Worm (Caenorhabditis elegans) whole organism, L2 larva: Measurements from ENCODE around the gene Y62H9A.1.

Experiments used
- F13H6.1 ChIP-seq: sonication (generic microtip); optimal IDR thresholded peaks from 2 replicates; lab custom pipeline; 2016; ENCODE audit warnings: missing genetic modification characterization, missing compliant biosample characterization
- R02D3.7 ChIP-seq: fragments of 150-350 bp; optimal IDR thresholded peaks from 2 replicates; lab custom pipeline; 2014; ENCODE audit warnings: missing biosample characterization, missing genetic modification characterization
- Y55F3AM.14 ChIP-seq: fragments of 200-800 bp; sonication (Bioruptor generic); optimal IDR thresholded peaks from 2 replicates; lab custom pipeline; 2018; ENCODE audit warnings: mild to moderate bottlenecking, missing genetic modification characterization, missing compliant biosample characterization
- ZK546.5 ChIP-seq: sonication (generic microtip); optimal IDR thresholded peaks from 2 replicates; lab custom pipeline; 2017; ENCODE audit warnings: missing biosample characterization, missing genetic modification characterization
- alr-1 ChIP-seq: fragments of 150-350 bp; optimal IDR thresholded peaks from 2 replicates; lab custom pipeline; 2014; ENCODE audit warnings: missing biosample characterization, missing genetic modification characterization
- aly-2 ChIP-seq: fragments of 150-350 bp; optimal IDR thresholded peaks from 2 replicates; lab custom pipeline; 2014; ENCODE audit warnings: missing biosample characterization, missing genetic modification characterization
- blmp-1 ChIP-seq: sonication (generic microtip); optimal IDR thresholded peaks from 2 replicates; lab custom pipeline; 2017; ENCODE audit warnings: missing genetic modification characterization, mild to moderate bottlenecking, missing compliant biosample characterization, antibody characterized with exemption, moderate library complexity; ENCODE audit not compliant: insufficient read depth
- ceh-16 ChIP-seq: fragments of 150-350 bp; optimal IDR thresholded peaks from 2 replicates; lab custom pipeline; 2014; ENCODE audit warnings: missing biosample characterization, missing genetic modification characterization
- crh-2 ChIP-seq: sonication (generic microtip); optimal IDR thresholded peaks from 2 replicates; lab custom pipeline; 2017; ENCODE audit warnings: missing biosample characterization, missing genetic modification characterization
- elt-1 ChIP-seq: fragments of 150-350 bp; optimal IDR thresholded peaks from 2 replicates; lab custom pipeline; 2014; ENCODE audit warnings: missing biosample characterization, missing genetic modification characterization
- elt-3 ChIP-seq: sonication (generic microtip); optimal IDR thresholded peaks from 2 replicates; lab custom pipeline; 2017; ENCODE audit warnings: missing biosample characterization, missing genetic modification characterization
- fos-1 ChIP-seq: fragments of 150-350 bp; optimal IDR thresholded peaks from 2 replicates; lab custom pipeline; 2014; ENCODE audit warnings: missing biosample characterization, missing genetic modification characterization
- gmeb-1 ChIP-seq: fragments of 150-350 bp; optimal IDR thresholded peaks from 2 replicates; lab custom pipeline; 2014; ENCODE audit warnings: missing biosample characterization, missing genetic modification characterization
- lin-11 ChIP-seq: fragments of 150-350 bp; sonication (generic microtip); optimal IDR thresholded peaks from 2 replicates; lab custom pipeline; 2014; ENCODE audit warnings: missing biosample characterization, missing genetic modification characterization, inconsistent platforms, mixed read lengths
- lin-39 ChIP-seq: fragments of 150-350 bp; optimal IDR thresholded peaks from 2 replicates; lab custom pipeline; 2014; ENCODE audit warnings: missing biosample characterization, missing genetic modification reagents, missing genetic modification characterization
- lsy-2 ChIP-seq, 2 experiments: fragments of 150-350 bp in 1 of 2; sonication (generic microtip) in 1 of 2; optimal IDR thresholded peaks; 2 replicates each; lab custom pipeline; 2014 to 2017; ENCODE audit warnings: missing biosample characterization in 2 of 2, missing genetic modification characterization in 2 of 2
- mab-5 ChIP-seq: fragments of 150-350 bp; optimal IDR thresholded peaks from 2 replicates; lab custom pipeline; 2014; ENCODE audit warnings: missing biosample characterization, missing genetic modification characterization
- mbf-1 ChIP-seq: sonication (generic microtip); optimal IDR thresholded peaks from 2 replicates; lab custom pipeline; 2017; ENCODE audit warnings: missing biosample characterization, missing genetic modification characterization
- mdl-1 ChIP-seq, 2 experiments: fragments of 150-350 bp in 1 of 2; sonication (generic microtip) in 1 of 2; optimal IDR thresholded peaks; 2 replicates each; lab custom pipeline; 2017; ENCODE audit warnings: missing biosample characterization in 2 of 2, missing genetic modification characterization in 2 of 2
- nhr-10 ChIP-seq: sonication (generic microtip); optimal IDR thresholded peaks from 2 replicates; lab custom pipeline; 2017; ENCODE audit warnings: missing biosample characterization, missing genetic modification characterization
- nhr-11 ChIP-seq: fragments of 150-350 bp; optimal IDR thresholded peaks from 2 replicates; lab custom pipeline; 2014; ENCODE audit warnings: missing biosample characterization, missing genetic modification characterization
- nhr-12 ChIP-seq: fragments of 150-350 bp; optimal IDR thresholded peaks from 2 replicates; lab custom pipeline; 2014; ENCODE audit warnings: missing biosample characterization, missing genetic modification characterization
- nhr-129 ChIP-seq: fragments of 150-350 bp; optimal IDR thresholded peaks from 2 replicates; lab custom pipeline; 2014; ENCODE audit warnings: missing biosample characterization, missing genetic modification characterization
- nhr-21 ChIP-seq: fragments of 150-350 bp; optimal IDR thresholded peaks from 2 replicates; lab custom pipeline; 2014; ENCODE audit warnings: missing biosample characterization, missing genetic modification characterization
- nhr-23 ChIP-seq: fragments of 150-350 bp; optimal IDR thresholded peaks from 2 replicates; lab custom pipeline; 2014; ENCODE audit warnings: missing biosample characterization, missing genetic modification reagents, missing genetic modification characterization
- nhr-237 ChIP-seq: fragments of 150-350 bp; optimal IDR thresholded peaks from 2 replicates; lab custom pipeline; 2014; ENCODE audit warnings: missing biosample characterization, missing genetic modification characterization
- nhr-6 ChIP-seq: fragments of 150-350 bp; optimal IDR thresholded peaks from 2 replicates; lab custom pipeline; 2014; ENCODE audit warnings: missing biosample characterization, missing genetic modification characterization
- nhr-77 ChIP-seq: fragments of 150-350 bp; optimal IDR thresholded peaks from 2 replicates; lab custom pipeline; 2014; ENCODE audit warnings: missing biosample characterization, missing genetic modification characterization
- peb-1 ChIP-seq: fragments of 150-350 bp; optimal IDR thresholded peaks from 2 replicates; lab custom pipeline; 2014; ENCODE audit warnings: missing biosample characterization, missing genetic modification characterization
- skn-1 ChIP-seq: sonication (generic microtip); optimal IDR thresholded peaks from 2 replicates; lab custom pipeline; 2017; ENCODE audit warnings: missing biosample characterization, missing genetic modification characterization
- sma-3 ChIP-seq: sonication (generic microtip); optimal IDR thresholded peaks from 2 replicates; lab custom pipeline; 2016; ENCODE audit warnings: missing genetic modification reagents, missing genetic modification characterization, missing compliant biosample characterization
- sma-9 ChIP-seq, 2 experiments: fragments of 150-350 bp in 1 of 2; sonication (generic microtip) in 1 of 2; optimal IDR thresholded peaks; 2 replicates each; lab custom pipeline; 2014 to 2016; ENCODE audit warnings: missing genetic modification characterization in 2 of 2, mild to moderate bottlenecking in 1 of 2, missing biosample characterization in 1 of 2, missing compliant biosample characterization in 1 of 2, missing genetic modification reagents in 1 of 2, moderate library complexity in 1 of 2
- snpc-4 ChIP-seq: fragments of 150-350 bp; optimal IDR thresholded peaks from 2 replicates; lab custom pipeline; 2014; ENCODE audit warnings: missing biosample characterization, missing genetic modification characterization
- unc-39 ChIP-seq: fragments of 150-350 bp; optimal IDR thresholded peaks from 2 replicates; lab custom pipeline; 2014; ENCODE audit warnings: missing biosample characterization, missing genetic modification characterization
- unc-55 ChIP-seq: fragments of 150-350 bp; sonication (generic microtip); optimal IDR thresholded peaks from 3 replicates; lab custom pipeline; 2014; ENCODE audit warnings: missing biosample characterization, missing genetic modification reagents, missing genetic modification characterization
- unc-62 ChIP-seq: fragments of 150-350 bp; optimal IDR thresholded peaks from 2 replicates; lab custom pipeline; 2014; ENCODE audit warnings: missing biosample characterization, missing genetic modification reagents, missing genetic modification characterization
- ztf-1 ChIP-seq: fragments of 200-800 bp; sonication (Bioruptor generic); conservative IDR thresholded peaks from 2 replicates; pipeline ENCODE4 v1.3.6; 2022; ENCODE audit warnings: missing genetic modification characterization, missing compliant biosample characterization
- ztf-11 ChIP-seq: sonication (generic microtip); optimal IDR thresholded peaks from 2 replicates; lab custom pipeline; 2017; ENCODE audit warnings: missing biosample characterization, missing genetic modification characterization
- ztf-4 ChIP-seq: fragments of 150-350 bp; optimal IDR thresholded peaks from 2 replicates; lab custom pipeline; 2014; ENCODE audit warnings: missing biosample characterization, missing genetic modification characterization

Gene Y62H9A.1

ce11 chrX:11850082-11850481, 25.3 kb upstream of the Y62H9A.1 start, which contains the start of gene F54F7.3:
Gene F54F7.3 (minus strand): TSS chrX:11850182.
- TF ChIP-seq unc-62 (GFP tag; lab: Kevin White, UChicago) (no peak), nhr-23 (tag; lab: Kevin White, UChicago) (no peak), nhr-21 (tag; lab: Kevin White, UChicago) (no peak), crh-2 (tag; lab: Kevin White, UChicago) (no peak), ztf-1 (GFP tag; lab: Robert Waterston, UW) (no peak), skn-1 (tag; lab: Kevin White, UChicago) (no peak), nhr-11 (tag; lab: Kevin White, UChicago) (no peak), mdl-1 (tag; optimal IDR thresholded peaks at IDR 0.05; lab: Kevin White, UChicago) (no peak), nhr-12 (tag; lab: Kevin White, UChicago) (no peak), blmp-1 (tag; lab: Kevin White, UChicago) (no peak), lin-11 (no peak), lsy-2 (tag; optimal IDR thresholded peaks at IDR 0.05; lab: Kevin White, UChicago) (no peak), ZK546.5 (tag; lab: Kevin White, UChicago) (no peak), nhr-10 (no peak), mbf-1 (tag; lab: Kevin White, UChicago) (no peak), ceh-16 (no peak), F13H6.1 (tag; lab: Kevin White, UChicago) (no peak), fos-1 (tag; lab: Kevin White, UChicago) (no peak), ztf-11 (tag; lab: Kevin White, UChicago) (no peak), R02D3.7 (no peak)

ce11 chrX:11850572-11850971, 24.8 kb upstream of the Y62H9A.1 start, which contains the start of gene F54F7.14:
Gene F54F7.14 (plus strand): TSS chrX:11850872.
- TF ChIP-seq Y55F3AM.14 (GFP tag; lab: Kevin White, UChicago) (no peak), nhr-129 (tag; lab: Kevin White, UChicago) (no peak), nhr-237 (tag; lab: Kevin White, UChicago) (no peak), nhr-21 (tag; lab: Kevin White, UChicago) (no peak), blmp-1 (tag; lab: Kevin White, UChicago) (no peak), nhr-12 (tag; lab: Kevin White, UChicago) (no peak), crh-2 (tag; lab: Kevin White, UChicago) (no peak), nhr-11 (tag; lab: Kevin White, UChicago) (no peak), mbf-1 (tag; lab: Kevin White, UChicago) (no peak), aly-2 (tag; lab: Kevin White, UChicago) (no peak), nhr-6 (tag; lab: Kevin White, UChicago) (no peak), nhr-10 (no peak), mab-5 (tag; lab: Kevin White, UChicago) (no peak), nhr-77 (tag; lab: Kevin White, UChicago) (no peak), gmeb-1 (no peak), sma-3 (no peak), peb-1 (no peak), ztf-11 (tag; lab: Kevin White, UChicago) (no peak), lin-11 (no peak)
- TF ChIP-seq, all 48 proteins: peak for 0

- no peak for TF ChIP-seq fos-1 (tag; lab: Kevin White, UChicago)
- TF ChIP-seq, all 48 proteins: peak for 0
Observed at ce11 chrX:11852494-11852893, 22.8 kb upstream of the Y62H9A.1 start, which contains the start of gene xtr-1. Gene xtr-1 (plus strand): TSS chrX:11852794.

- no peak for TF ChIP-seq skn-1 (tag; lab: Kevin White, UChicago)
- no peak for TF ChIP-seq nhr-77 (tag; lab: Kevin White, UChicago)
- TF ChIP-seq sma-9 (GFP tag; optimal IDR thresholded peaks at IDR 0.05; lab: Kevin White, UChicago) = no peak
- no peak for TF ChIP-seq sma-9 (tag; optimal IDR thresholded peaks at IDR 0.05; lab: Kevin White, UChicago)
- TF ChIP-seq fos-1 (tag; lab: Kevin White, UChicago) = peak; percentile 21
- TF ChIP-seq lin-39 (tag; lab: Kevin White, UChicago) = no peak
- TF ChIP-seq, all 48 proteins: peak for 1
Observed at ce11 chrX:11854432-11854831, 20.9 kb upstream of the Y62H9A.1 start.

ce11 chrX:11854903-11855302, 20.4 kb upstream of the Y62H9A.1 start, which contains the start of gene F54F7.8:
Gene F54F7.8 (minus strand): TSS chrX:11855003.
- TF ChIP-seq nhr-10 (no peak), Y55F3AM.14 (GFP tag; lab: Kevin White, UChicago) (no peak), ztf-11 (tag; lab: Kevin White, UChicago) (no peak), elt-1 (no peak), unc-55 (GFP tag; lab: Kevin White, UChicago) (no peak), mab-5 (tag; lab: Kevin White, UChicago) (no peak), nhr-12 (tag; lab: Kevin White, UChicago) (no peak), snpc-4 (no peak), peb-1 (no peak), nhr-23 (tag; lab: Kevin White, UChicago) (no peak), skn-1 (tag; lab: Kevin White, UChicago) (no peak), nhr-129 (tag; lab: Kevin White, UChicago) (no peak), ztf-4 (no peak), elt-3 (tag; lab: Kevin White, UChicago) (no peak), unc-62 (GFP tag; lab: Kevin White, UChicago) (no peak), gmeb-1 (no peak), nhr-11 (tag; lab: Kevin White, UChicago) (no peak), alr-1 (tag; lab: Kevin White, UChicago) (no peak), ztf-1 (GFP tag; lab: Robert Waterston, UW) (no peak), unc-39 (tag; lab: Kevin White, UChicago) (no peak)
